Fruit fly (Drosophila melanogaster) whole organism, prepupa: Measurements from ENCODE around the gene Pde6.

Experiments used
- Blimp-1 ChIP-seq: fragments of 200-800 bp; sonication (Bioruptor generic); optimal IDR thresholded peaks from 3 replicates; lab custom pipeline; 2017; ENCODE audit warnings: missing biosample characterization, missing genetic modification characterization, mild to moderate bottlenecking, moderate library complexity, missing genetic modification reagents
- CG10631 ChIP-seq: fragments of 200-800 bp; sonication (Bioruptor generic); optimal IDR thresholded peaks from 2 replicates; lab custom pipeline; 2016; ENCODE audit warnings: missing biosample characterization, missing genetic modification characterization
- CG11294 ChIP-seq: fragments of 200-800 bp; sonication (Bioruptor generic); IDR thresholded peaks from 2 replicates; pipeline ENCODE4 v1.3.6; 2022; ENCODE audit warnings: missing biosample characterization, missing genetic modification characterization
- CG11762 ChIP-seq: fragments of 200-800 bp; sonication (Bioruptor generic); optimal IDR thresholded peaks from 3 replicates; lab custom pipeline; 2016; ENCODE audit warnings: missing biosample characterization, missing genetic modification characterization; ENCODE audit not compliant: insufficient read depth
- CG1621 ChIP-seq: fragments of 200-800 bp; sonication (Bioruptor generic); optimal IDR thresholded peaks from 3 replicates; lab custom pipeline; 2018; ENCODE audit warnings: missing biosample characterization, mild to moderate bottlenecking, missing genetic modification characterization
- CG16779 ChIP-seq: fragments of 200-800 bp; sonication (Bioruptor generic); optimal IDR thresholded peaks from 3 replicates; lab custom pipeline; 2017; ENCODE audit warnings: missing biosample characterization, mild to moderate bottlenecking, missing genetic modification characterization
- CG3032 ChIP-seq: fragments of 200-800 bp; optimal IDR thresholded peaks from 2 replicates; lab custom pipeline; 2019; ENCODE audit warnings: missing biosample characterization, mild to moderate bottlenecking, missing genetic modification characterization, moderate library complexity
- CG31627 ChIP-seq: fragments of 200-800 bp; sonication (Bioruptor generic); optimal IDR thresholded peaks from 3 replicates; lab custom pipeline; 2016; ENCODE audit warnings: missing biosample characterization, missing genetic modification characterization
- CG32006 ChIP-seq: fragments of 200-800 bp; sonication (Bioruptor generic); optimal IDR thresholded peaks from 3 replicates; lab custom pipeline; 2017; ENCODE audit warnings: missing biosample characterization, mild to moderate bottlenecking, missing genetic modification characterization
- CG34406 ChIP-seq: fragments of 200-800 bp; sonication (Bioruptor generic); optimal IDR thresholded peaks from 3 replicates; lab custom pipeline; 2016; ENCODE audit warnings: missing biosample characterization, missing genetic modification characterization
- CG3919 ChIP-seq: fragments of 200-800 bp; sonication (Bioruptor generic); optimal IDR thresholded peaks from 3 replicates; lab custom pipeline; 2016; ENCODE audit warnings: missing biosample characterization, missing genetic modification characterization
- CG4318 ChIP-seq: fragments of 200-800 bp; sonication (Bioruptor generic); optimal IDR thresholded peaks from 3 replicates; lab custom pipeline; 2017; ENCODE audit warnings: missing biosample characterization, mild to moderate bottlenecking, missing genetic modification characterization
- CG6163 ChIP-seq: fragments of 200-800 bp; sonication (Bioruptor generic); IDR thresholded peaks from 3 replicates; pipeline ENCODE4 v1.3.6; 2022; ENCODE audit warnings: missing biosample characterization, missing genetic modification characterization
- CG6276 ChIP-seq: fragments of 200-800 bp; sonication (Bioruptor generic); optimal IDR thresholded peaks from 2 replicates; lab custom pipeline; 2017; ENCODE audit warnings: missing biosample characterization, mild to moderate bottlenecking, missing genetic modification characterization
- CG6808 ChIP-seq: fragments of 200-800 bp; sonication (Bioruptor generic); optimal IDR thresholded peaks from 3 replicates; lab custom pipeline; 2017; ENCODE audit warnings: missing biosample characterization, missing genetic modification characterization, mild to moderate bottlenecking, moderate library complexity, missing genetic modification reagents
- CG6854 ChIP-seq: fragments of 200-800 bp; sonication (Bioruptor generic); optimal IDR thresholded peaks from 2 replicates; lab custom pipeline; 2017; ENCODE audit warnings: missing biosample characterization, mild to moderate bottlenecking, missing genetic modification characterization
- CG8119 ChIP-seq: fragments of 200-800 bp; sonication (Bioruptor generic); IDR thresholded peaks from 3 replicates; pipeline ENCODE4 v1.3.6; 2022; ENCODE audit warnings: missing biosample characterization, missing genetic modification characterization
- CG8319 ChIP-seq: fragments of 200-800 bp; sonication (Bioruptor generic); optimal IDR thresholded peaks from 3 replicates; lab custom pipeline; 2016; ENCODE audit warnings: missing biosample characterization, missing genetic modification characterization
- CG8632 ChIP-seq: fragments of 200-800 bp; sonication (Bioruptor generic); optimal IDR thresholded peaks from 3 replicates; lab custom pipeline; 2016; ENCODE audit warnings: missing biosample characterization, missing genetic modification characterization
- CG9139 ChIP-seq: fragments of 200-800 bp; sonication (Bioruptor generic); optimal IDR thresholded peaks from 3 replicates; lab custom pipeline; 2017; ENCODE audit warnings: missing biosample characterization, mild to moderate bottlenecking, missing genetic modification characterization
- Eip75B ChIP-seq: fragments of 200-800 bp; sonication (Bioruptor generic); optimal IDR thresholded peaks from 3 replicates; lab custom pipeline; 2016; ENCODE audit warnings: missing biosample characterization, missing genetic modification characterization
- Eip78C ChIP-seq: fragments of 200-800 bp; sonication (Bioruptor generic); peaks from one replicate; lab custom pipeline; 2016; ENCODE audit warnings: missing biosample characterization, missing genetic modification characterization
- Eip93F ChIP-seq: fragments of 200-800 bp; sonication (Bioruptor generic); optimal IDR thresholded peaks from 2 replicates; lab custom pipeline; 2016; ENCODE audit warnings: missing biosample characterization, mild to moderate bottlenecking, missing genetic modification characterization
- Ets21C ChIP-seq: fragments of 200-800 bp; sonication (Bioruptor generic); optimal IDR thresholded peaks from 3 replicates; lab custom pipeline; 2016; ENCODE audit warnings: missing biosample characterization, missing genetic modification characterization
- Ets96B ChIP-seq: fragments of 200-800 bp; optimal IDR thresholded peaks from 2 replicates; lab custom pipeline; 2019; ENCODE audit warnings: missing biosample characterization, mild to moderate bottlenecking, missing genetic modification characterization, moderate library complexity
- Gug ChIP-seq: fragments of 200-800 bp; sonication (Bioruptor generic); IDR thresholded peaks from 2 replicates; pipeline ENCODE4 v1.3.6; 2022; ENCODE audit warnings: missing biosample characterization, missing genetic modification characterization
- Hr39 ChIP-seq: fragments of 200-800 bp; sonication (Bioruptor generic); optimal IDR thresholded peaks from 2 replicates; lab custom pipeline; 2016; ENCODE audit warnings: missing biosample characterization, missing genetic modification characterization
- Lpt ChIP-seq: fragments of 200-800 bp; sonication (Bioruptor generic); optimal IDR thresholded peaks from 3 replicates; lab custom pipeline; 2016; ENCODE audit warnings: missing biosample characterization, missing genetic modification characterization
- Met ChIP-seq: fragments of 200-800 bp; sonication (Bioruptor generic); optimal IDR thresholded peaks from 3 replicates; lab custom pipeline; 2016; ENCODE audit warnings: missing biosample characterization, missing genetic modification characterization
- OdsH ChIP-seq: fragments of 200-800 bp; sonication (Bioruptor generic); optimal IDR thresholded peaks from 3 replicates; lab custom pipeline; 2016; ENCODE audit warnings: missing biosample characterization, missing genetic modification characterization
- Smox ChIP-seq: fragments of 200-800 bp; sonication (Bioruptor generic); optimal IDR thresholded peaks from 3 replicates; lab custom pipeline; 2016; ENCODE audit warnings: missing biosample characterization, missing genetic modification characterization
- Sox102F ChIP-seq: fragments of 200-800 bp; sonication (Bioruptor generic); optimal IDR thresholded peaks from 2 replicates; lab custom pipeline; 2016; ENCODE audit warnings: missing biosample characterization, mild to moderate bottlenecking, missing genetic modification characterization
- Sox14 ChIP-seq: fragments of 200-800 bp; sonication (Bioruptor generic); optimal IDR thresholded peaks from 3 replicates; lab custom pipeline; 2016; ENCODE audit warnings: missing biosample characterization, missing genetic modification characterization
- Sox15 ChIP-seq: fragments of 200-800 bp; sonication (Bioruptor generic); optimal IDR thresholded peaks from 3 replicates; lab custom pipeline; 2016; ENCODE audit warnings: missing biosample characterization, missing genetic modification characterization
- achi ChIP-seq: fragments of 200-800 bp; sonication (Bioruptor generic); optimal IDR thresholded peaks from 3 replicates; lab custom pipeline; 2016; ENCODE audit warnings: missing biosample characterization, missing genetic modification characterization
- acj6 ChIP-seq: fragments of 200-800 bp; sonication (Bioruptor generic); optimal IDR thresholded peaks from 3 replicates; lab custom pipeline; 2016; ENCODE audit warnings: missing biosample characterization, missing genetic modification characterization
- cyc ChIP-seq: fragments of 200-800 bp; sonication (Bioruptor generic); optimal IDR thresholded peaks from 3 replicates; lab custom pipeline; 2016; ENCODE audit warnings: missing biosample characterization, missing genetic modification characterization
- dac ChIP-seq: fragments of 200-800 bp; sonication (Bioruptor generic); optimal IDR thresholded peaks from 2 replicates; lab custom pipeline; 2017; ENCODE audit warnings: missing biosample characterization, mild to moderate bottlenecking, missing genetic modification characterization
- dsx ChIP-seq: fragments of 200-800 bp; optimal IDR thresholded peaks from 3 replicates; lab custom pipeline; 2019; ENCODE audit warnings: missing biosample characterization, mild to moderate bottlenecking, missing genetic modification characterization, moderate library complexity; ENCODE audit not compliant: poor library complexity, severe bottlenecking
- eg ChIP-seq: fragments of 200-800 bp; sonication (Bioruptor generic); IDR thresholded peaks from 3 replicates; pipeline ENCODE4 v1.3.6; 2022; ENCODE audit warnings: missing biosample characterization, missing genetic modification characterization
- fd59A ChIP-seq: fragments of 200-800 bp; sonication (Bioruptor generic); optimal IDR thresholded peaks from 2 replicates; lab custom pipeline; 2017; ENCODE audit warnings: missing biosample characterization, mild to moderate bottlenecking, missing genetic modification characterization, missing genetic modification reagents
- fd85E ChIP-seq: fragments of 200-800 bp; sonication (Bioruptor generic); optimal IDR thresholded peaks from 3 replicates; lab custom pipeline; 2016; ENCODE audit warnings: missing biosample characterization, missing genetic modification characterization
- fkh ChIP-seq: fragments of 200-800 bp; sonication (Bioruptor generic); optimal IDR thresholded peaks from 3 replicates; lab custom pipeline; 2017; ENCODE audit warnings: missing biosample characterization, mild to moderate bottlenecking, missing genetic modification characterization, moderate library complexity
- lz ChIP-seq: fragments of 200-800 bp; sonication (Bioruptor generic); optimal IDR thresholded peaks from 3 replicates; lab custom pipeline; 2016; ENCODE audit warnings: missing biosample characterization, missing genetic modification characterization
- net ChIP-seq: fragments of 200-800 bp; sonication (Bioruptor generic); optimal IDR thresholded peaks from 3 replicates; lab custom pipeline; 2016; ENCODE audit warnings: missing biosample characterization, missing genetic modification characterization
- pdm3 ChIP-seq: fragments of 200-800 bp; sonication (Bioruptor generic); optimal IDR thresholded peaks from 3 replicates; lab custom pipeline; 2016; ENCODE audit warnings: missing biosample characterization, missing genetic modification characterization
- salr ChIP-seq, 2 experiments: fragments of 200-800 bp; sonication (Bioruptor generic); optimal IDR thresholded peaks; 3 replicates each; lab custom pipeline; 2016 to 2018; ENCODE audit warnings: missing biosample characterization in 2 of 2, missing genetic modification characterization in 2 of 2, mild to moderate bottlenecking in 1 of 2
- spab ChIP-seq: fragments of 200-800 bp; sonication (Bioruptor generic); optimal IDR thresholded peaks from 2 replicates; lab custom pipeline; 2017; ENCODE audit warnings: missing biosample characterization, mild to moderate bottlenecking, missing genetic modification characterization, missing genetic modification reagents
- ss ChIP-seq, 2 experiments: fragments of 200-800 bp; sonication (Bioruptor generic); optimal IDR thresholded peaks; 2 replicates in 1 of 2; 3 replicates in 1 of 2; lab custom pipeline; 2017 to 2018; ENCODE audit warnings: mild to moderate bottlenecking in 2 of 2, missing biosample characterization in 2 of 2, missing genetic modification characterization in 2 of 2, moderate library complexity in 1 of 2
- svp ChIP-seq: fragments of 200-800 bp; sonication (Bioruptor generic); peaks from one replicate; lab custom pipeline; 2016; ENCODE audit warnings: missing biosample characterization, missing genetic modification characterization
- topi ChIP-seq: fragments of 200-800 bp; sonication (Bioruptor generic); optimal IDR thresholded peaks from 3 replicates; lab custom pipeline; 2016; ENCODE audit warnings: missing biosample characterization, missing genetic modification characterization
- vri ChIP-seq: fragments of 200-800 bp; sonication (Bioruptor generic); optimal IDR thresholded peaks from 3 replicates; lab custom pipeline; 2016; ENCODE audit warnings: missing biosample characterization, mild to moderate bottlenecking, missing genetic modification characterization

Gene Pde6

DNA sequence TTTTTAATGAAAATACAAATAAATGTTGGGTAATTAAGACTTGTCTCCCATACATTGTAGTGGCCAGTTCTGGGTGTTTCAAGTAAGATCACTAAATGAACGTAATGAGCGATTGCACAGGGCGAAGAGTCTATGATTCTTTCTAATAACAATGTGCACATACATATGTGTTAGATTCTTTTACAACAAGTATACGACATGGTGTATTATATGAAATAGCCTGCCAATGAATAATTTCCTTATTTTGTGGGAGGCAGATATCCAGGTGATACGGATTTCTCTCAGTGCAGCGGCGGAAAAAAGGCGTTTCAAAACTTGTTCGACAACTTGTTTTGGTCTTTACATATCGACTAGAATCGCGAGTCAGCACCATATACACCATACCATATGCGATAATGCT lies 84.5 kb downstream of the Pde6 start:
- TF ChIP-seq svp (GFP tag; lab: Kevin White, UChicago): peak; percentile 65
- TF ChIP-seq Met (GFP tag; lab: Kevin White, UChicago): peak; percentile 43
- peak; percentile 24 for TF ChIP-seq Sox102F (GFP tag; lab: Kevin White, UChicago)
- peak; percentile 62 for TF ChIP-seq Ets96B
- peak; percentile 50 for TF ChIP-seq CG8632 (GFP tag; lab: Kevin White, UChicago)
- TF ChIP-seq topi: peak; percentile 66
- peak; percentile 78 for TF ChIP-seq CG3919
- peak; percentile 43 for TF ChIP-seq CG16779 (tag; lab: Kevin White, UChicago)
- peak; percentile 53 for TF ChIP-seq dac
- peak; percentile 62 for TF ChIP-seq CG11762 (GFP tag; lab: Kevin White, UChicago)
- peak; percentile 63 for TF ChIP-seq CG6276
- TF ChIP-seq fd59A (GFP tag; lab: Kevin White, UChicago): peak; percentile 49
- peak; percentile 50 for TF ChIP-seq spab (GFP tag; lab: Kevin White, UChicago)
- peak; percentile 39 for TF ChIP-seq cyc (GFP tag; lab: Kevin White, UChicago)
- peak; percentile 89 for TF ChIP-seq CG6163 (GFP tag; lab: Robert Waterston, UW)
- peak; percentile 26 for TF ChIP-seq vri (GFP tag; lab: Kevin White, UChicago)
- TF ChIP-seq dsx (GFP tag; lab: Kevin White, UChicago): peak; percentile 75
- peak; percentile 31 to 73 for TF ChIP-seq salr (GFP tag; optimal IDR thresholded peaks at IDR 0.05; lab: Kevin White, UChicago)
- TF ChIP-seq Eip93F (GFP tag; lab: Kevin White, UChicago): no peak
- peak; percentile 92 for TF ChIP-seq Eip78C (GFP tag; lab: Kevin White, UChicago)
- TF ChIP-seq CG9139 (GFP tag; lab: Kevin White, UChicago): no peak
- TF ChIP-seq CG3032 (tag; lab: Kevin White, UChicago): peak; percentile 37
- peak; percentile 57 for TF ChIP-seq Sox15 (GFP tag; lab: Kevin White, UChicago)
- TF ChIP-seq ss (GFP tag; optimal IDR thresholded peaks at IDR 0.05; lab: Kevin White, UChicago): no peak
- peak; percentile 32 for TF ChIP-seq lz
- peak; percentile 59 for TF ChIP-seq CG31627 (GFP tag; lab: Kevin White, UChicago)
- TF ChIP-seq Smox: peak; percentile 41
- TF ChIP-seq Gug: peak; percentile 84
- TF ChIP-seq eg: peak; percentile 90
- TF ChIP-seq CG1621 (tag; lab: Kevin White, UChicago): peak; percentile 45
- peak; percentile 49 for TF ChIP-seq CG34406 (GFP tag; lab: Kevin White, UChicago)
- peak; percentile 81 for TF ChIP-seq CG32006
- TF ChIP-seq OdsH (GFP tag; lab: Kevin White, UChicago): peak; percentile 74
- TF ChIP-seq CG6808 (GFP tag; lab: Kevin White, UChicago): peak; percentile 45
- peak; percentile 25 for TF ChIP-seq fkh
- TF ChIP-seq CG11294 (GFP tag; lab: Robert Waterston, UW): peak; percentile 76
- no peak for TF ChIP-seq CG6854 (GFP tag; lab: Kevin White, UChicago)
- peak; percentile 24 for TF ChIP-seq CG8319 (GFP tag; lab: Kevin White, UChicago)
- peak; percentile 59 for TF ChIP-seq CG4318 (GFP tag; lab: Kevin White, UChicago)
- peak; percentile 60 for TF ChIP-seq Hr39
- TF ChIP-seq Sox14 (GFP tag; lab: Kevin White, UChicago): peak; percentile 69
- peak; percentile 28 for TF ChIP-seq Eip75B (GFP tag; lab: Kevin White, UChicago)
- no peak for TF ChIP-seq Blimp-1 (GFP tag; lab: Kevin White, UChicago)
- peak; percentile 72 for TF ChIP-seq acj6 (GFP tag; lab: Kevin White, UChicago)
- peak; percentile 65 for TF ChIP-seq CG8119 (GFP tag; lab: Robert Waterston, UW)
- TF ChIP-seq pdm3 (GFP tag; lab: Kevin White, UChicago): peak; percentile 72
- TF ChIP-seq CG10631 (GFP tag; lab: Kevin White, UChicago): peak; percentile 74
- TF ChIP-seq Ets21C (GFP tag; lab: Kevin White, UChicago): no peak
- TF ChIP-seq net (GFP tag; lab: Kevin White, UChicago): peak; percentile 67
- TF ChIP-seq fd85E (GFP tag; lab: Kevin White, UChicago): no peak
- peak; percentile 54 for TF ChIP-seq Lpt (GFP tag; lab: Kevin White, UChicago)
- peak; percentile 76 for TF ChIP-seq achi
